Worm (Caenorhabditis elegans) whole organism, L1 larva: ENCODE data around the gene C55A6.11.

Experiments
- alr-1 ChIP-seq: fragments of 200-800 bp; sonication (Bioruptor generic); optimal IDR thresholded peaks from 2 replicates; lab custom pipeline; 2018; ENCODE audit warnings: borderline replicate concordance, mild to moderate bottlenecking, missing genetic modification characterization, missing compliant biosample characterization
- aly-2 ChIP-seq: fragments of 150-350 bp; optimal IDR thresholded peaks from 2 replicates; lab custom pipeline; 2014; ENCODE audit warnings: missing biosample characterization, missing genetic modification characterization
- efl-1 ChIP-seq, 4 experiments: fragments of 150-350 bp; optimal IDR thresholded peaks in 3 of 4; peaks in 1 of 4; 1 replicate in 1 of 4; 2 replicates in 3 of 4; lab custom pipeline; 2014; ENCODE audit warnings: missing biosample characterization in 2 of 4, missing genetic modification characterization in 2 of 4, missing genetic modification reagents in 2 of 4
- jun-1 ChIP-seq: fragments of 150-350 bp; optimal IDR thresholded peaks from 2 replicates; lab custom pipeline; 2014; ENCODE audit warnings: missing biosample characterization, missing genetic modification reagents, missing genetic modification characterization
- lin-13 ChIP-seq: fragments of 150-350 bp; optimal IDR thresholded peaks from 2 replicates; lab custom pipeline; 2014; ENCODE audit warnings: missing biosample characterization, missing genetic modification reagents, missing genetic modification characterization
- lin-15B ChIP-seq: fragments of 150-350 bp; sonication (generic microtip); optimal IDR thresholded peaks from 3 replicates; lab custom pipeline; 2014; ENCODE audit warnings: missing biosample characterization, missing genetic modification characterization
- nhr-11 ChIP-seq: fragments of 150-350 bp; optimal IDR thresholded peaks from 2 replicates; lab custom pipeline; 2014; ENCODE audit warnings: missing biosample characterization, missing genetic modification characterization
- nhr-76 ChIP-seq: sonication (generic microtip); optimal IDR thresholded peaks from 2 replicates; lab custom pipeline; 2017; ENCODE audit warnings: missing biosample characterization, missing genetic modification characterization
- skn-1 ChIP-seq: fragments of 150-350 bp; optimal IDR thresholded peaks from 2 replicates; lab custom pipeline; 2014; ENCODE audit warnings: missing biosample characterization, missing genetic modification characterization
- snpc-4 ChIP-seq: fragments of 150-350 bp; optimal IDR thresholded peaks from 2 replicates; lab custom pipeline; 2014; ENCODE audit warnings: missing biosample characterization, missing genetic modification characterization
- sox-4 ChIP-seq: sonication (generic microtip); optimal IDR thresholded peaks from 2 replicates; lab custom pipeline; 2016; ENCODE audit warnings: missing genetic modification characterization, missing compliant biosample characterization
- zag-1 ChIP-seq: fragments of 150-350 bp; optimal IDR thresholded peaks from 2 replicates; lab custom pipeline; 2014; ENCODE audit warnings: missing biosample characterization, missing genetic modification characterization
- ztf-11 ChIP-seq, 2 experiments: sonication (generic microtip); optimal IDR thresholded peaks; 2 replicates each; lab custom pipeline; 2016 to 2017; ENCODE audit warnings: missing genetic modification characterization in 2 of 2, missing biosample characterization in 1 of 2, missing compliant biosample characterization in 1 of 2

DNA sequence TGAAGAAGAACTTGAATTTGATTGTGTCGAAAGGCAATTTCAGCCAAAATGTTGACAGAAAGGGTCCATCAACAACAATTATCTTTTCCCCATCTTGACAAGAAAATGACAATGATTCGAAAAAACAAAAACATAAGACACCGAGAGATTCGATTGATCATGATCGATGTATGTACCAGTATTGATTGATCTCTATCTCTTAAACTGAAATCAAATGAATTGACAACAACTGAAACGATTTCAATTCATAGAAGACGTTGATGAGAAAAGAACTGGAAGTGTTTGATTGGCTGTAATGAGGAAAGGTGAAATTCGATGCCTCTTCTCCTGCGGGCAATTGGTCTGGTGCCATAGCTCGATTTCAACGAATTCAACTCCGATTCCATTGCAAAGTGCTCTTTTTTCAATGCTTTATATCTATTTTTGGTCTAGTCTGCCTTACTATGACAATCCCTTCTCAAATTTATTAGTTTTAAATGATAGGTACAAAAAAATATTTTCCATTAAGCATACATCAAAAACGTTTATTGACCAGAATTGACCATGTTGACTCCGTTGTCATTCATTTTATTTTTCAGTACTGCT, 13.1 kb downstream of the C55A6.11 start:
- TF ChIP-seq snpc-4 (no peak), lin-15B (tag; lab: Kevin White, UChicago) (no peak), nhr-11 (tag; lab: Kevin White, UChicago) (no peak), zag-1 (tag; lab: Kevin White, UChicago) (no peak), jun-1 (tag; lab: Kevin White, UChicago) (no peak), nhr-76 (tag; lab: Kevin White, UChicago) (no peak), sox-4 (no peak), alr-1 (tag; lab: Kevin White, UChicago) (no peak), skn-1 (tag; lab: Kevin White, UChicago) (no peak), efl-1 (optimal IDR thresholded peaks at IDR 0.05; lab: Kevin White, UChicago) (no peak), efl-1 (GFP tag; optimal IDR thresholded peaks at IDR 0.05 in 1 of 2; lab: Kevin White, UChicago) (no peak), lin-13 (GFP tag; lab: Kevin White, UChicago) (no peak), ztf-11 (tag; optimal IDR thresholded peaks at IDR 0.05; lab: Kevin White, UChicago) (no peak), aly-2 (tag; lab: Kevin White, UChicago) (no peak)
